Worm (Caenorhabditis elegans): ENCODE data around the gene acp-4.

acp-4 gene

ce11 chrII:8440792-8441191, 5.9 kb upstream of the acp-4 start:
- TF ChIP-seq arid-1 (GFP tag; conservative IDR thresholded peaks at IDR 0.05): no peak
- TF ChIP-seq lsy-2 (tag; optimal IDR thresholded peaks at IDR 0.05): peak in 1 of 2 experiments; percentile 9
- TF ChIP-seq dpl-1 (GFP tag; optimal IDR thresholded peaks at IDR 0.05): no peak
- TF ChIP-seq mxl-2 (GFP tag; conservative IDR thresholded peaks at IDR 0.05): no peak
- no peak for TF ChIP-seq nhr-76 (tag; optimal IDR thresholded peaks at IDR 0.05)
- TF ChIP-seq daf-16 (GFP tag; optimal IDR thresholded peaks at IDR 0.05): no peak
- TF ChIP-seq daf-16 (tag; optimal IDR thresholded peaks at IDR 0.05): no peak
- peak in 1 of 2 experiments; percentile 67 for TF ChIP-seq mdl-1 (tag; optimal IDR thresholded peaks at IDR 0.05)
- TF ChIP-seq zfp-2 (tag; optimal IDR thresholded peaks at IDR 0.05): no peak
- TF ChIP-seq F10B5.3 (tag; optimal IDR thresholded peaks at IDR 0.05): no peak
- no peak for TF ChIP-seq nhr-237 (tag; optimal IDR thresholded peaks at IDR 0.05)
- TF ChIP-seq dmd-9 (GFP tag; IDR thresholded peaks at IDR 0.05): no peak
- TF ChIP-seq lin-29 (GFP tag; IDR thresholded peaks at IDR 0.05): no peak
- TF ChIP-seq ctbp-1 (GFP tag; IDR thresholded peaks at IDR 0.05): no peak
- no peak for TF ChIP-seq F26F4.8 (GFP tag; conservative IDR thresholded peaks at IDR 0.05)
- no peak for TF ChIP-seq ceh-82 (tag; optimal IDR thresholded peaks at IDR 0.05)
- peak; percentile 51 for TF ChIP-seq nhr-10 (tag; optimal IDR thresholded peaks at IDR 0.05)
- peak; percentile 34 for TF ChIP-seq nhr-25 (tag; optimal IDR thresholded peaks at IDR 0.05; ENCODE audit: borderline replicate concordance, insufficient read depth)
- peak; percentile 18; the same call in 1 of the 2 replicates for TF ChIP-seq dmd-6 (GFP tag; IDR thresholded peaks at IDR 0.05)
- TF ChIP-seq pha-4 (GFP tag; IDR thresholded peaks at IDR 0.05): no peak
- no peak for TF ChIP-seq pha-4 (tag; optimal IDR thresholded peaks at IDR 0.05)
- no peak for TF ChIP-seq madf-5 (GFP tag; IDR thresholded peaks at IDR 0.05)
- TF ChIP-seq aha-1 (tag): peak; percentile 5
- no peak for TF ChIP-seq lin-15B (tag; optimal IDR thresholded peaks at IDR 0.05)
- no peak for TF ChIP-seq Y5F2A.4 (GFP tag; optimal IDR thresholded peaks at IDR 0.05)
- TF ChIP-seq snpc-1.2 (GFP tag; IDR thresholded peaks at IDR 0.05): no peak
- TF ChIP-seq nhr-41 (GFP tag; IDR thresholded peaks at IDR 0.05): no peak
- no peak for TF ChIP-seq fos-1 (tag; optimal IDR thresholded peaks at IDR 0.05)
- TF ChIP-seq nhr-28 (tag; optimal IDR thresholded peaks at IDR 0.05): peak; percentile 97
- no peak for TF ChIP-seq attf-4 (tag; optimal IDR thresholded peaks at IDR 0.05)
- no peak for TF ChIP-seq lin-13 (GFP tag; optimal IDR thresholded peaks at IDR 0.05)
- TF ChIP-seq nhr-111 (GFP tag; optimal IDR thresholded peaks at IDR 0.05): no peak
- TF ChIP-seq ZK337.2 (GFP tag; IDR thresholded peaks at IDR 0.05): no peak
- TF ChIP-seq ceh-20 (GFP tag; IDR thresholded peaks at IDR 0.05): no peak
- TF ChIP-seq hlh-30 (tag; optimal IDR thresholded peaks at IDR 0.05; ENCODE audit: insufficient read depth): peak; percentile 47
- TF ChIP-seq F49E8.2 (tag; optimal IDR thresholded peaks at IDR 0.05; ENCODE audit: borderline replicate concordance): no peak
- TF ChIP-seq unc-130 (GFP tag; optimal IDR thresholded peaks at IDR 0.05): no peak
- TF ChIP-seq ztf-11 (tag; optimal IDR thresholded peaks at IDR 0.05): no peak
- peak; percentile 61 for TF ChIP-seq hlh-11 (tag; optimal IDR thresholded peaks at IDR 0.05)
- TF ChIP-seq ces-1 (GFP tag; optimal IDR thresholded peaks at IDR 0.05): no peak
- no peak for TF ChIP-seq daf-12 (tag; optimal IDR thresholded peaks at IDR 0.05)
- TF ChIP-seq Y75B8A.6 (GFP tag; IDR thresholded peaks at IDR 0.05): no peak
- no peak for TF ChIP-seq ama-1 (optimal IDR thresholded peaks at IDR 0.05)
- no peak for TF ChIP-seq jun-1 (tag; optimal IDR thresholded peaks at IDR 0.05)
- no peak for TF ChIP-seq F44E2.7 (GFP tag; IDR thresholded peaks at IDR 0.05)
- TF ChIP-seq pqm-1 (tag; optimal IDR thresholded peaks at IDR 0.05): no peak
- no peak for TF ChIP-seq nhr-11 (tag; optimal IDR thresholded peaks at IDR 0.05)
- no peak for TF ChIP-seq T26A8.4 (GFP tag; IDR thresholded peaks at IDR 0.05)
- TF ChIP-seq hmg-1.1 (GFP tag; IDR thresholded peaks at IDR 0.05): no peak
- TF ChIP-seq R02D3.7 (tag; optimal IDR thresholded peaks at IDR 0.05): no peak
- no peak for TF ChIP-seq skn-1 (tag; optimal IDR thresholded peaks at IDR 0.05)
- no peak for TF ChIP-seq ztf-7 (tag; optimal IDR thresholded peaks at IDR 0.05)
- no peak for TF ChIP-seq sdz-12 (GFP tag; optimal IDR thresholded peaks at IDR 0.05)
- no peak for TF ChIP-seq fkh-10 (GFP tag; optimal IDR thresholded peaks at IDR 0.05)
